Fruit fly (Drosophila melanogaster) whole organism, pupa: ENCODE results near the gene Ent2.

Source experiments
- CG10348 ChIP-seq: fragments of 200-800 bp; sonication (Bioruptor generic); IDR thresholded peaks from 2 replicates; pipeline ENCODE4 v1.3.6; 2022; ENCODE audit warnings: missing biosample characterization, missing genetic modification characterization
- CG12605 ChIP-seq: fragments of 200-800 bp; sonication (Bioruptor generic); IDR thresholded peaks from 2 replicates; pipeline ENCODE4 v1.3.6; 2022; ENCODE audit warnings: missing biosample characterization, missing genetic modification characterization
- CG13204 ChIP-seq: fragments of 200-800 bp; sonication (Bioruptor generic); optimal IDR thresholded peaks from 2 replicates; lab custom pipeline; 2018; ENCODE audit warnings: missing biosample characterization, mild to moderate bottlenecking, missing genetic modification characterization, moderate library complexity
- CG14655 ChIP-seq: fragments of 200-800 bp; sonication (Bioruptor generic); optimal IDR thresholded peaks from 3 replicates; lab custom pipeline; 2017; ENCODE audit warnings: mild to moderate bottlenecking, missing biosample characterization, missing genetic modification reagents, missing genetic modification characterization
- CG15710 ChIP-seq: fragments of 200-800 bp; sonication (Bioruptor generic); optimal IDR thresholded peaks from 2 replicates; lab custom pipeline; 2018; ENCODE audit warnings: missing biosample characterization, mild to moderate bottlenecking, missing genetic modification characterization, moderate library complexity
- CG17806 ChIP-seq: fragments of 200-800 bp; sonication (Bioruptor generic); optimal IDR thresholded peaks from 2 replicates; lab custom pipeline; 2018; ENCODE audit warnings: missing biosample characterization, mild to moderate bottlenecking, missing genetic modification characterization, moderate library complexity
- CG32121 ChIP-seq: fragments of 200-800 bp; sonication (Bioruptor generic); IDR thresholded peaks from 2 replicates; pipeline ENCODE4 v1.3.6; 2022; ENCODE audit warnings: missing biosample characterization, missing genetic modification characterization
- CG34367 ChIP-seq: fragments of 200-800 bp; sonication (Bioruptor generic); optimal IDR thresholded peaks from 2 replicates; lab custom pipeline; 2018; ENCODE audit warnings: missing biosample characterization, mild to moderate bottlenecking, missing genetic modification characterization
- CG4496 ChIP-seq: fragments of 200-800 bp; sonication (Bioruptor generic); IDR thresholded peaks from 3 replicates; pipeline ENCODE4 v1.3.6; 2022; ENCODE audit warnings: missing biosample characterization, missing genetic modification characterization
- CG8159 ChIP-seq: fragments of 200-800 bp; sonication (Bioruptor generic); optimal IDR thresholded peaks from 3 replicates; lab custom pipeline; 2018; ENCODE audit warnings: missing biosample characterization, mild to moderate bottlenecking, missing genetic modification characterization, moderate library complexity
- CG8301 ChIP-seq: fragments of 200-800 bp; sonication (Bioruptor generic); optimal IDR thresholded peaks from 2 replicates; lab custom pipeline; 2018; ENCODE audit warnings: missing biosample characterization, mild to moderate bottlenecking, missing genetic modification characterization
- CG9948 ChIP-seq: fragments of 200-800 bp; sonication (Bioruptor generic); optimal IDR thresholded peaks from 2 replicates; lab custom pipeline; 2018; ENCODE audit warnings: missing biosample characterization, mild to moderate bottlenecking, missing genetic modification characterization, moderate library complexity
- D1 ChIP-seq: fragments of 200-800 bp; sonication (Bioruptor generic); optimal IDR thresholded peaks from 2 replicates; lab custom pipeline; 2018; ENCODE audit warnings: missing biosample characterization, mild to moderate bottlenecking, missing genetic modification characterization, moderate library complexity
- EcR ChIP-seq: fragments of 200-800 bp; sonication (Bioruptor generic); optimal IDR thresholded peaks from 3 replicates; lab custom pipeline; 2019; ENCODE audit warnings: missing biosample characterization, missing genetic modification characterization, mild to moderate bottlenecking, moderate library complexity, missing genetic modification reagents
- Ets98B ChIP-seq: fragments of 200-800 bp; sonication (Bioruptor generic); IDR thresholded peaks from 2 replicates; pipeline ENCODE4 v1.3.6; 2022; ENCODE audit warnings: missing biosample characterization, missing genetic modification characterization
- Pif1A ChIP-seq: fragments of 200-800 bp; sonication (Bioruptor generic); optimal IDR thresholded peaks from 3 replicates; lab custom pipeline; 2016; ENCODE audit warnings: missing biosample characterization, missing genetic modification characterization
- Pif1B ChIP-seq: fragments of 200-800 bp; sonication (Bioruptor generic); optimal IDR thresholded peaks from 3 replicates; lab custom pipeline; 2016; ENCODE audit warnings: missing biosample characterization, missing genetic modification characterization
- Snoo ChIP-seq: fragments of 200-800 bp; sonication (Bioruptor generic); optimal IDR thresholded peaks from 3 replicates; lab custom pipeline; 2017; ENCODE audit warnings: missing biosample characterization, mild to moderate bottlenecking, missing genetic modification characterization, inconsistent platforms
- fd96Ca ChIP-seq: fragments of 200-800 bp; sonication (Bioruptor generic); IDR thresholded peaks from 3 replicates; pipeline ENCODE4 v1.3.6; 2022; ENCODE audit warnings: missing biosample characterization, missing genetic modification characterization
- gl ChIP-seq: fragments of 200-800 bp; sonication (Bioruptor generic); optimal IDR thresholded peaks from 2 replicates; lab custom pipeline; 2018; ENCODE audit warnings: missing biosample characterization, mild to moderate bottlenecking, missing genetic modification characterization
- rn ChIP-seq: fragments of 200-800 bp; sonication (Bioruptor generic); IDR thresholded peaks from 2 replicates; pipeline ENCODE4 v1.3.6; 2022; ENCODE audit warnings: missing biosample characterization, missing genetic modification characterization

Ent2 gene

dm6 chr2L:6532977-6533376 is 29.1 kb upstream of the Ent2 start:
- TF ChIP-seq fd96Ca (GFP tag; lab: Robert Waterston, UW) (no peak), CG14655 (no peak), Pif1A (GFP tag; lab: Kevin White, UChicago) (no peak), CG32121 (GFP tag; lab: Robert Waterston, UW) (no peak), Snoo (tag; lab: Kevin White, UChicago) (no peak), CG34367 (tag; lab: Kevin White, UChicago) (no peak), CG4496 (no peak), gl (tag; lab: Kevin White, UChicago) (no peak), CG13204 (GFP tag; lab: Kevin White, UChicago) (no peak), CG8159 (tag; lab: Kevin White, UChicago) (no peak), Ets98B (GFP tag; lab: Robert Waterston, UW) (no peak), CG9948 (no peak), CG8301 (tag; lab: Kevin White, UChicago) (no peak), D1 (tag; lab: Kevin White, UChicago) (no peak), EcR (GFP tag; lab: Kevin White, UChicago) (no peak), rn (GFP tag; lab: Robert Waterston, UW) (no peak), CG12605 (no peak), Pif1B (GFP tag; lab: Kevin White, UChicago) (no peak), CG17806 (tag; lab: Kevin White, UChicago) (no peak), CG15710 (tag; lab: Kevin White, UChicago) (no peak)

- no peak for TF ChIP-seq D1 (tag; lab: Kevin White, UChicago)
- peak; percentile 0 for TF ChIP-seq CG13204 (GFP tag; lab: Kevin White, UChicago)
These were observed 28.4 kb upstream of the Ent2 start for dm6 chr2L:6533719-6534118.

dm6 chr2L:6534125-6534815 is 27.9 kb upstream of the Ent2 start:
- TF ChIP-seq CG17806 (tag; lab: Kevin White, UChicago), result no peak
- TF ChIP-seq gl (tag; lab: Kevin White, UChicago), result no peak
- TF ChIP-seq rn (GFP tag; lab: Robert Waterston, UW), result no peak
- no peak for TF ChIP-seq CG32121 (GFP tag; lab: Robert Waterston, UW)
- no peak for TF ChIP-seq Snoo (tag; lab: Kevin White, UChicago)
- TF ChIP-seq CG15710 (tag; lab: Kevin White, UChicago), result no peak
- TF ChIP-seq CG13204 (GFP tag; lab: Kevin White, UChicago), result no peak
- no peak for TF ChIP-seq fd96Ca (GFP tag; lab: Robert Waterston, UW)
- no peak for TF ChIP-seq CG8301 (tag; lab: Kevin White, UChicago)
- no peak for TF ChIP-seq CG10348 (GFP tag; lab: Robert Waterston, UW)
- TF ChIP-seq CG4496, result no peak
- TF ChIP-seq CG12605, result no peak
- TF ChIP-seq CG34367 (tag; lab: Kevin White, UChicago), result no peak
- no peak for TF ChIP-seq CG9948
- TF ChIP-seq EcR (GFP tag; lab: Kevin White, UChicago), result no peak
- no peak for TF ChIP-seq Pif1B (GFP tag; lab: Kevin White, UChicago)
- TF ChIP-seq D1 (tag; lab: Kevin White, UChicago), result no peak

- TF ChIP-seq CG8159 (tag; lab: Kevin White, UChicago), result no peak
- TF ChIP-seq EcR (GFP tag; lab: Kevin White, UChicago), result peak; percentile 3
- TF ChIP-seq, all 21 proteins: peak for 1
These were observed 26.0 kb upstream of the Ent2 start for dm6 chr2L:6536044-6536581.

- TF ChIP-seq rn (GFP tag; lab: Robert Waterston, UW), result no peak
- no peak for TF ChIP-seq CG8301 (tag; lab: Kevin White, UChicago)
- no peak for TF ChIP-seq Snoo (tag; lab: Kevin White, UChicago)
- TF ChIP-seq CG15710 (tag; lab: Kevin White, UChicago), result no peak
- no peak for TF ChIP-seq CG34367 (tag; lab: Kevin White, UChicago)
- TF ChIP-seq Ets98B (GFP tag; lab: Robert Waterston, UW), result no peak
These were observed 22.3 kb upstream of the Ent2 start for dm6 chr2L:6539623-6540381.

- TF ChIP-seq Pif1B (GFP tag; lab: Kevin White, UChicago), result no peak
- TF ChIP-seq, all 21 proteins: peak for 0
These were observed 15.1 kb upstream of the Ent2 start, which contains the start of gene eya for dm6 chr2L:6546883-6547471. Gene eya, minus strand, starts transcription at chr2L:6546976.
